Worm (Caenorhabditis elegans) whole organism, young adult: ENCODE data around the gene srd-43.

ENCODE experiments used
- F10E7.11 ChIP-seq: sonication (generic microtip); optimal IDR thresholded peaks from 2 replicates; lab custom pipeline; 2017; ENCODE audit warnings: mild to moderate bottlenecking, missing genetic modification characterization, moderate library complexity, missing compliant biosample characterization
- F23B12.7 ChIP-seq: sonication (generic microtip); optimal IDR thresholded peaks from 2 replicates; lab custom pipeline; 2017; ENCODE audit warnings: missing genetic modification characterization, mild to moderate bottlenecking, missing compliant biosample characterization, antibody characterized with exemption, moderate library complexity; ENCODE audit not compliant: insufficient read depth
- F33H1.4 ChIP-seq: fragments of 200-800 bp; sonication (Bioruptor generic); IDR thresholded peaks from 2 replicates; pipeline ENCODE4 v1.3.6; 2022; ENCODE audit warnings: missing genetic modification reagents, missing genetic modification characterization, missing compliant biosample characterization
- F37B4.10 ChIP-seq: fragments of 200-800 bp; sonication (Bioruptor generic); IDR thresholded peaks from 2 replicates; pipeline ENCODE4 v1.3.6; 2022; ENCODE audit warnings: missing genetic modification characterization, missing compliant biosample characterization
- F49E8.2 ChIP-seq: sonication (generic microtip); optimal IDR thresholded peaks from 3 replicates; lab custom pipeline; 2017; ENCODE audit warnings: missing genetic modification characterization, mild to moderate bottlenecking, missing compliant biosample characterization, antibody characterized with exemption, moderate library complexity; ENCODE audit not compliant: insufficient read depth
- F55B11.4 ChIP-seq: sonication (generic microtip); optimal IDR thresholded peaks from 2 replicates; lab custom pipeline; 2016; ENCODE audit warnings: missing compliant biosample characterization, missing genetic modification characterization, borderline replicate concordance; ENCODE audit not compliant: insufficient read depth
- Y53F4B.3 ChIP-seq: fragments of 200-800 bp; sonication (Bioruptor generic); IDR thresholded peaks from 2 replicates; pipeline ENCODE4 v1.3.6; 2022; ENCODE audit warnings: missing genetic modification reagents, missing genetic modification characterization, missing compliant biosample characterization
- Y53G8AR.9 ChIP-seq: fragments of 200-800 bp; sonication (Bioruptor generic); conservative IDR thresholded peaks from 2 replicates; pipeline ENCODE4 v1.3.6; 2022; ENCODE audit warnings: missing genetic modification reagents, missing genetic modification characterization, missing compliant biosample characterization
- Y56A3A.18 ChIP-seq: fragments of 200-800 bp; sonication (Bioruptor generic); IDR thresholded peaks from 2 replicates; pipeline ENCODE4 v1.3.6; 2022; ENCODE audit warnings: missing genetic modification reagents, missing genetic modification characterization, missing compliant biosample characterization
- Y95B8A.8 ChIP-seq: fragments of 200-800 bp; sonication (Bioruptor generic); IDR thresholded peaks from 2 replicates; pipeline ENCODE4 v1.3.6; 2022; ENCODE audit warnings: missing genetic modification reagents, missing genetic modification characterization, missing compliant biosample characterization
- ama-1 ChIP-seq, 3 experiments: fragments of 150-350 bp in 1 of 3; sonication (generic microtip) in 2 of 3; optimal IDR thresholded peaks; 2 replicates each; lab custom pipeline; 2014 to 2018; ENCODE audit warnings: missing biosample characterization in 2 of 3, missing genetic modification characterization in 2 of 3, missing genetic modification reagents in 2 of 3
- aptf-2 ChIP-seq: fragments of 200-800 bp; sonication (Bioruptor generic); conservative IDR thresholded peaks from 2 replicates; pipeline ENCODE4 v1.3.6; 2022; ENCODE audit warnings: missing genetic modification reagents, missing genetic modification characterization, missing compliant biosample characterization
- aptf-3 ChIP-seq: fragments of 200-800 bp; sonication (Bioruptor generic); IDR thresholded peaks from 2 replicates; pipeline ENCODE4 v1.3.6; 2022; ENCODE audit warnings: missing genetic modification characterization, missing compliant biosample characterization
- atf-7 ChIP-seq: sonication (generic microtip); optimal IDR thresholded peaks from 2 replicates; lab custom pipeline; 2017; ENCODE audit warnings: mild to moderate bottlenecking, missing genetic modification characterization, missing compliant biosample characterization
- attf-3 ChIP-seq: fragments of 200-800 bp; sonication (Bioruptor generic); conservative IDR thresholded peaks from 2 replicates; pipeline ENCODE4 v1.3.6; 2022; ENCODE audit warnings: missing genetic modification reagents, missing genetic modification characterization, missing compliant biosample characterization
- attf-5 ChIP-seq: fragments of 200-800 bp; sonication (Bioruptor generic); optimal IDR thresholded peaks from 2 replicates; lab custom pipeline; 2018; ENCODE audit warnings: mild to moderate bottlenecking, missing genetic modification characterization, missing compliant biosample characterization
- cebp-1 ChIP-seq, 2 experiments: fragments of 200-800 bp in 1 of 2; sonication (Bioruptor generic) in 1 of 2; sonication (generic microtip) in 1 of 2; IDR thresholded peaks in 1 of 2; optimal IDR thresholded peaks in 1 of 2; 2 replicates each; pipeline versions ENCODE4 v1.3.6 to Lab custom; 2017 to 2022; ENCODE audit warnings: missing compliant biosample characterization in 2 of 2, missing genetic modification characterization in 2 of 2, mild to moderate bottlenecking in 1 of 2, missing genetic modification reagents in 1 of 2, moderate library complexity in 1 of 2
- cebp-2 ChIP-seq: fragments of 200-800 bp; sonication (Bioruptor generic); IDR thresholded peaks from 2 replicates; pipeline ENCODE4 v1.3.6; 2022; ENCODE audit warnings: missing genetic modification characterization, missing compliant biosample characterization
- ceh-27 ChIP-seq: fragments of 200-800 bp; sonication (Bioruptor generic); optimal IDR thresholded peaks from 2 replicates; lab custom pipeline; 2018; ENCODE audit warnings: mild to moderate bottlenecking, missing genetic modification characterization, moderate library complexity, missing compliant biosample characterization
- ceh-40 ChIP-seq: fragments of 200-800 bp; sonication (Bioruptor generic); IDR thresholded peaks from 2 replicates; pipeline ENCODE4 v1.3.6; 2022; ENCODE audit warnings: missing genetic modification characterization, missing compliant biosample characterization
- ceh-58 ChIP-seq: fragments of 200-800 bp; sonication (Bioruptor generic); IDR thresholded peaks from 2 replicates; pipeline ENCODE4 v1.3.6; 2022; ENCODE audit warnings: missing genetic modification characterization, missing compliant biosample characterization
- dpff-1 ChIP-seq: sonication (generic microtip); optimal IDR thresholded peaks from 2 replicates; lab custom pipeline; 2017; ENCODE audit warnings: mild to moderate bottlenecking, missing genetic modification characterization, missing compliant biosample characterization
- efl-1 ChIP-seq: fragments of 150-350 bp; optimal IDR thresholded peaks from 2 replicates; lab custom pipeline; 2014; ENCODE audit warnings: missing biosample characterization, missing genetic modification reagents, missing genetic modification characterization
- egl-44 ChIP-seq: fragments of 200-800 bp; sonication (Bioruptor generic); IDR thresholded peaks from 2 replicates; pipeline ENCODE4 v1.3.6; 2022; ENCODE audit warnings: missing genetic modification reagents, missing genetic modification characterization, missing compliant biosample characterization
- ekl-4 ChIP-seq: fragments of 200-800 bp; sonication (Bioruptor generic); IDR thresholded peaks from 2 replicates; pipeline ENCODE4 v1.3.6; 2022; ENCODE audit warnings: missing genetic modification reagents, missing genetic modification characterization, missing compliant biosample characterization
- fkh-3 ChIP-seq: sonication (generic microtip); optimal IDR thresholded peaks from 2 replicates; lab custom pipeline; 2016; ENCODE audit warnings: mild to moderate bottlenecking, missing genetic modification characterization, missing compliant biosample characterization
- hmg-20 ChIP-seq: fragments of 200-800 bp; sonication (Bioruptor generic); IDR thresholded peaks from 2 replicates; pipeline ENCODE4 v1.3.6; 2022; ENCODE audit warnings: missing genetic modification reagents, missing genetic modification characterization, missing compliant biosample characterization
- let-607 ChIP-seq, 2 experiments: fragments of 200-800 bp in 1 of 2; sonication (Bioruptor generic) in 1 of 2; sonication (generic microtip) in 1 of 2; optimal IDR thresholded peaks; 2 replicates each; lab custom pipeline; 2016 to 2018; ENCODE audit warnings: mild to moderate bottlenecking in 2 of 2, missing compliant biosample characterization in 2 of 2, missing genetic modification characterization in 2 of 2, moderate library complexity in 2 of 2, missing genotype in 1 of 2
- lin-26 ChIP-seq: fragments of 200-800 bp; sonication (Bioruptor generic); IDR thresholded peaks from 2 replicates; pipeline ENCODE4 v1.3.6; 2022; ENCODE audit warnings: missing genetic modification reagents, missing genetic modification characterization, missing compliant biosample characterization
- lsl-1 ChIP-seq: fragments of 200-800 bp; sonication (Bioruptor generic); optimal IDR thresholded peaks from 2 replicates; lab custom pipeline; 2018; ENCODE audit warnings: mild to moderate bottlenecking, missing genetic modification characterization, moderate library complexity, missing compliant biosample characterization
- madf-8 ChIP-seq: fragments of 200-800 bp; sonication (Bioruptor generic); conservative IDR thresholded peaks from 2 replicates; pipeline ENCODE4 v1.3.6; 2022; ENCODE audit warnings: missing genetic modification reagents, missing genetic modification characterization, missing compliant biosample characterization
- mel-28 ChIP-seq: sonication (generic microtip); optimal IDR thresholded peaks from 2 replicates; lab custom pipeline; 2016; ENCODE audit warnings: borderline replicate concordance, mild to moderate bottlenecking, missing genetic modification characterization, missing compliant biosample characterization
- nfyb-1 ChIP-seq: fragments of 200-800 bp; sonication (Bioruptor generic); IDR thresholded peaks from 2 replicates; pipeline ENCODE4 v1.3.6; 2022; ENCODE audit warnings: missing genetic modification reagents, missing genetic modification characterization, missing compliant biosample characterization
- nhr-179 ChIP-seq: sonication (generic microtip); optimal IDR thresholded peaks from 2 replicates; lab custom pipeline; 2016; ENCODE audit warnings: mild to moderate bottlenecking, missing genetic modification characterization, missing compliant biosample characterization
- nhr-80 ChIP-seq: sonication (generic microtip); optimal IDR thresholded peaks from 2 replicates; lab custom pipeline; 2016; ENCODE audit warnings: missing genetic modification characterization, missing compliant biosample characterization
- nhr-90 ChIP-seq: sonication (generic microtip); optimal IDR thresholded peaks from 2 replicates; lab custom pipeline; 2016; ENCODE audit warnings: missing genotype, mild to moderate bottlenecking, missing genetic modification characterization, missing compliant biosample characterization
- rec-8 ChIP-seq, 2 experiments: sonication (generic microtip); optimal IDR thresholded peaks; 2 replicates each; lab custom pipeline; 2016; ENCODE audit warnings: mild to moderate bottlenecking in 2 of 2, missing genetic modification characterization in 2 of 2, missing genetic modification reagents in 2 of 2, missing genotype in 2 of 2, missing biosample characterization in 1 of 2, missing compliant biosample characterization in 1 of 2, moderate library complexity in 1 of 2
- repo-1 ChIP-seq: sonication (generic microtip); optimal IDR thresholded peaks from 2 replicates; lab custom pipeline; 2017; ENCODE audit warnings: mild to moderate bottlenecking, missing genetic modification characterization, missing compliant biosample characterization
- sea-2 ChIP-seq: fragments of 200-800 bp; sonication (Bioruptor generic); IDR thresholded peaks from 2 replicates; pipeline ENCODE4 v1.3.6; 2022; ENCODE audit warnings: missing genetic modification characterization, missing compliant biosample characterization
- snpc-3.4 ChIP-seq: sonication (generic microtip); optimal IDR thresholded peaks from 2 replicates; lab custom pipeline; 2017; ENCODE audit warnings: missing genetic modification characterization, mild to moderate bottlenecking, missing compliant biosample characterization, antibody characterized with exemption, moderate library complexity, missing genotype, missing genetic modification reagents
- somi-1 ChIP-seq: fragments of 200-800 bp; sonication (Bioruptor generic); optimal IDR thresholded peaks from 2 replicates; lab custom pipeline; 2018; ENCODE audit warnings: mild to moderate bottlenecking, missing genetic modification characterization, missing compliant biosample characterization
- sptf-2 ChIP-seq: fragments of 200-800 bp; sonication (Bioruptor generic); optimal IDR thresholded peaks from 2 replicates; lab custom pipeline; 2018; ENCODE audit warnings: mild to moderate bottlenecking, missing genetic modification characterization, missing compliant biosample characterization
- zfh-2 ChIP-seq: fragments of 200-800 bp; sonication (Bioruptor generic); conservative IDR thresholded peaks from 2 replicates; pipeline ENCODE4 v1.3.6; 2022; ENCODE audit warnings: missing genetic modification reagents, missing genetic modification characterization, missing compliant biosample characterization
- ztf-26 ChIP-seq: sonication (generic microtip); optimal IDR thresholded peaks from 2 replicates; lab custom pipeline; 2017; ENCODE audit warnings: missing genetic modification characterization, missing compliant biosample characterization

The srd-43 gene

DNA sequence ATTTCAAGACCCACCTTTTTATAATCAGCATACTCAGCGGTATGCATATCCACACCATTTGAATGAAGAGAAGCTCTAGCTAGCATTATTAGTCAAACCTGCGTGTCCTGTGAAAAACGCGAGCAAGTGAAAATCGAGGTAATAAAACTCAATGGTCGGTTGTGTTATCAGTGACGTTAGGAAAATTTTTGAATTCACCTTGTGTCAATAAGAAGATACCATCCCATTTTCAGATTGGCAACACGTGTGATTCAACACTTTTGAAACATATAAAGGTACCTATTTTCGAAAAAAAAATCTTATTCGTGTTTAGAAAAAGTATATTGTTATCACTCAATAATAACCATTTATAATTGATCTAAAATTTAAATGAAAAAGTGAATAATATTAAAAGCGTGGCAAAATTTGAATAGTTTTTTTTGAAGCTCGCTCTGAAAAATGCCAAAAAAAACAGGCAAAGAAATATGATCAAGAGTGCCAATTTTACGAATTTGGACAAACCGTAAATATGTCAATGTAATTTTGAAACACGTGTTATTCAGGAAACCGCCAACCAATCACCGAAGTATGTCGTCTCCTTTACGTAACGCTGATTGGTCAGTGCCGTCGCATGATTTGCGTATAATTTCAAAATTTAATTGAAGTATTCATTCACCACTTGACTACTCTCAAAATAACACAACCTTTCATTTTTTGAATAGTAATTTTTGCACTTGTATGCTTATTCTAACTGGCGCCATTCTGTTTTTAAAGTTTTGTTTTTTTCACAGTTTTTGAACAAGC lies 6.2 kb upstream of the srd-43 start, which contains the start of gene F46G10.1:
Gene F46G10.1 (minus strand): TSS at position 115 of the 783 bp plus-strand sequence.
- TF ChIP-seq efl-1 (GFP tag; lab: Kevin White, UChicago): no peak
- TF ChIP-seq nfyb-1 (GFP tag; lab: Robert Waterston, UW): peak; percentile 57
- TF ChIP-seq F10E7.11 (tag; lab: Kevin White, UChicago): no peak
- TF ChIP-seq nhr-80: peak; percentile 56
- TF ChIP-seq egl-44 (GFP tag; lab: Robert Waterston, UW): no peak
- no peak for TF ChIP-seq lsl-1 (GFP tag; lab: Kevin White, UChicago)
- no peak for TF ChIP-seq snpc-3.4
- no peak for TF ChIP-seq F23B12.7
- TF ChIP-seq, all 124 proteins: peak for 2

ce11 chrX:13310763-13311162 lies 5.1 kb upstream of the srd-43 start:
- TF ChIP-seq lin-26 (GFP tag; lab: Robert Waterston, UW): no peak
- no peak for TF ChIP-seq sptf-2 (GFP tag; lab: Kevin White, UChicago)
- no peak for TF ChIP-seq ztf-26 (tag; lab: Kevin White, UChicago)
- TF ChIP-seq nhr-179 (tag; lab: Kevin White, UChicago): no peak
- TF ChIP-seq Y53F4B.3: no peak
- peak; percentile 12 for TF ChIP-seq atf-7
- TF ChIP-seq mel-28: no peak
- peak; percentile 41; the same call in 1 of the 2 replicates for TF ChIP-seq cebp-1 (GFP tag; IDR thresholded peaks at IDR 0.05; lab: Robert Waterston, UW)
- peak; percentile 51 for TF ChIP-seq cebp-1 (tag; optimal IDR thresholded peaks at IDR 0.05; lab: Kevin White, UChicago)
- TF ChIP-seq Y95B8A.8: no peak
- TF ChIP-seq rec-8 (tag; optimal IDR thresholded peaks at IDR 0.05; lab: Kevin White, UChicago): no peak
- TF ChIP-seq somi-1 (GFP tag; lab: Kevin White, UChicago): no peak
- no peak for TF ChIP-seq aptf-2 (GFP tag; lab: Robert Waterston, UW)
- TF ChIP-seq F49E8.2 (tag; lab: Kevin White, UChicago): no peak
- TF ChIP-seq sea-2 (GFP tag; lab: Robert Waterston, UW): no peak
- TF ChIP-seq ekl-4 (GFP tag; lab: Robert Waterston, UW): no peak
- no peak for TF ChIP-seq F10E7.11 (tag; lab: Kevin White, UChicago)
- no peak for TF ChIP-seq ceh-27 (GFP tag; lab: Kevin White, UChicago)
- TF ChIP-seq aptf-3 (GFP tag; lab: Robert Waterston, UW): no peak
- TF ChIP-seq F33H1.4 (GFP tag; lab: Robert Waterston, UW): no peak
- no peak for TF ChIP-seq snpc-3.4
- TF ChIP-seq nhr-90: no peak
- no peak for TF ChIP-seq dpff-1
- no peak for TF ChIP-seq ceh-40 (GFP tag; lab: Robert Waterston, UW)
- TF ChIP-seq cebp-2 (GFP tag; lab: Robert Waterston, UW): no peak
- no peak for TF ChIP-seq repo-1 (tag; lab: Kevin White, UChicago)
- TF ChIP-seq let-607 (tag; optimal IDR thresholded peaks at IDR 0.05; lab: Kevin White, UChicago): peak in 1 of 2 experiments; percentile 35
- no peak for TF ChIP-seq ceh-58 (GFP tag; lab: Robert Waterston, UW)
- no peak for TF ChIP-seq hmg-20 (GFP tag; lab: Robert Waterston, UW)
- no peak for TF ChIP-seq fkh-3 (tag; lab: Kevin White, UChicago)
- no peak for TF ChIP-seq madf-8 (GFP tag; lab: Robert Waterston, UW)
- peak; percentile 2 for TF ChIP-seq attf-5 (GFP tag; lab: Kevin White, UChicago)
- no peak for TF ChIP-seq Y56A3A.18
- no peak for TF ChIP-seq ama-1 (optimal IDR thresholded peaks at IDR 0.05; lab: Kevin White, UChicago)
- TF ChIP-seq ama-1 (GFP tag; optimal IDR thresholded peaks at IDR 0.05; lab: Kevin White, UChicago): no peak
- TF ChIP-seq Y53G8AR.9: no peak
- no peak for TF ChIP-seq zfh-2 (GFP tag; lab: Robert Waterston, UW)
- TF ChIP-seq F37B4.10 (GFP tag; lab: Robert Waterston, UW): no peak
- no peak for TF ChIP-seq attf-3 (GFP tag; lab: Robert Waterston, UW)
- no peak for TF ChIP-seq F55B11.4
